Worm (Caenorhabditis elegans): ENCODE data around the gene F21D12.3.

- no peak for TF ChIP-seq lsy-2 (tag; optimal IDR thresholded peaks at IDR 0.05)
- TF ChIP-seq lin-13 (tag; optimal IDR thresholded peaks at IDR 0.05): no peak
- no peak for TF ChIP-seq nhr-12 (tag; optimal IDR thresholded peaks at IDR 0.05)
Measured at ce11 chrII:7341572-7342303, 17.9 kb upstream of the F21D12.3 start.
